Fruit fly (Drosophila melanogaster): ENCODE results near the gene CG7778.
A peak's percentile ranks its signal among the peaks of the same experiment; 100 is the strongest.

CG7778 gene

dm6 chr2L:8362273-8362954, 16.0 kb downstream of the CG7778 start, which contains the start of gene CG7627 (continued):
- TF ChIP-seq Hmx (GFP tag; optimal IDR thresholded peaks at IDR 0.05) (peak; percentile 20), Bteb2 (GFP tag; optimal IDR thresholded peaks at IDR 0.05) (peak; percentile 10), so (GFP tag; IDR thresholded peaks at IDR 0.05) (peak; percentile 74), twi (tag; optimal IDR thresholded peaks at IDR 0.05) (no peak), da (GFP tag; optimal IDR thresholded peaks at IDR 0.05) (peak; percentile 19), Ssrp (tag; optimal IDR thresholded peaks at IDR 0.05) (peak; percentile 61), CG5953 (GFP tag; IDR thresholded peaks at IDR 0.05) (no peak), Fer2 (tag; optimal IDR thresholded peaks at IDR 0.05) (peak; percentile 58), Med (GFP tag) (peak; percentile 97), kah (GFP tag; optimal IDR thresholded peaks at IDR 0.05) (peak; percentile 20), Asciz (GFP tag; optimal IDR thresholded peaks at IDR 0.05) (peak; percentile 66), CG7963 (GFP tag; IDR thresholded peaks at IDR 0.05; ENCODE audit: partially characterized antibody) (no peak), CoRest (tag; optimal IDR thresholded peaks at IDR 0.05) (peak; percentile 68), sc (optimal IDR thresholded peaks at IDR 0.05) (no peak), sc (GFP tag; optimal IDR thresholded peaks at IDR 0.05) (peak; percentile 6), CG11696 (GFP tag; IDR thresholded peaks at IDR 0.05) (0 out of 2 replicates have a peak, but pooled peaks have one; percentile 34), Ets65A (GFP tag) (peak; percentile 97), CG11723 (GFP tag; optimal IDR thresholded peaks at IDR 0.05) (peak; percentile 50), Sry-δ (GFP tag; optimal IDR thresholded peaks at IDR 0.05) (peak; percentile 48), Gug (GFP tag; IDR thresholded peaks at IDR 0.05) (peak; percentile 86), TFAM (GFP tag; optimal IDR thresholded peaks at IDR 0.05) (no peak), CG30431 (GFP tag; optimal IDR thresholded peaks at IDR 0.05) (peak; percentile 11), CG11504 (tag; optimal IDR thresholded peaks at IDR 0.05) (peak; percentile 71), caup (GFP tag; optimal IDR thresholded peaks at IDR 0.05; ENCODE audit: severe bottlenecking) (peak; percentile 73), D19A (tag; optimal IDR thresholded peaks at IDR 0.05) (peak; percentile 33), usp (GFP tag; optimal IDR thresholded peaks at IDR 0.05) (no peak), Rfx (GFP tag; IDR thresholded peaks at IDR 0.05) (peak; percentile 87), CG7556 (GFP tag; optimal IDR thresholded peaks at IDR 0.05) (peak; percentile 85), CG17328 (GFP tag; IDR thresholded peaks at IDR 0.05) (peak; percentile 80), zen (tag; optimal IDR thresholded peaks at IDR 0.05) (peak; percentile 11), CG2199 (GFP tag; IDR thresholded peaks at IDR 0.05) (no peak), psq (GFP tag; optimal IDR thresholded peaks at IDR 0.05) (no peak), Atf6 (GFP tag; IDR thresholded peaks at IDR 0.05) (peak; percentile 85), run (tag; optimal IDR thresholded peaks at IDR 0.05) (peak; percentile 35), aop (GFP tag; IDR thresholded peaks at IDR 0.05) (no peak), CG4404 (GFP tag; IDR thresholded peaks at IDR 0.05) (peak; percentile 78), fd96Cb (tag; optimal IDR thresholded peaks at IDR 0.05) (peak; percentile 68), ttk (GFP tag; IDR thresholded peaks at IDR 0.05) (peak; percentile 72), CG10654 (GFP tag; optimal IDR thresholded peaks at IDR 0.05) (peak; percentile 50), MBD-R2 (GFP tag; IDR thresholded peaks at IDR 0.05) (no peak; the same call in 1 of the 2 replicates), CG3838 (GFP tag; optimal IDR thresholded peaks at IDR 0.05) (no peak), CG31365 (tag; optimal IDR thresholded peaks at IDR 0.05) (peak; percentile 59), CG31224 (GFP tag; IDR thresholded peaks at IDR 0.05) (peak; percentile 96), CG15696 (tag; optimal IDR thresholded peaks at IDR 0.05) (peak; percentile 65), CG4730 (GFP tag; IDR thresholded peaks at IDR 0.05) (peak; percentile 67), Fer3 (tag; optimal IDR thresholded peaks at IDR 0.05) (peak; percentile 82), CG17612 (GFP tag; IDR thresholded peaks at IDR 0.05) (no peak), ssp (GFP tag; IDR thresholded peaks at IDR 0.05) (peak; percentile 58), salm (tag; optimal IDR thresholded peaks at IDR 0.05) (no peak), CG1233 (GFP tag; optimal IDR thresholded peaks at IDR 0.05) (peak; percentile 54), z (GFP tag; IDR thresholded peaks at IDR 0.05) (no peak)

All from whole organism, embryonic.